Worm (Caenorhabditis elegans): ENCODE results near the gene T07E3.3.
A peak's percentile ranks its signal among the peaks of the same experiment; 100 is the strongest.

The T07E3.3 gene

DNA sequence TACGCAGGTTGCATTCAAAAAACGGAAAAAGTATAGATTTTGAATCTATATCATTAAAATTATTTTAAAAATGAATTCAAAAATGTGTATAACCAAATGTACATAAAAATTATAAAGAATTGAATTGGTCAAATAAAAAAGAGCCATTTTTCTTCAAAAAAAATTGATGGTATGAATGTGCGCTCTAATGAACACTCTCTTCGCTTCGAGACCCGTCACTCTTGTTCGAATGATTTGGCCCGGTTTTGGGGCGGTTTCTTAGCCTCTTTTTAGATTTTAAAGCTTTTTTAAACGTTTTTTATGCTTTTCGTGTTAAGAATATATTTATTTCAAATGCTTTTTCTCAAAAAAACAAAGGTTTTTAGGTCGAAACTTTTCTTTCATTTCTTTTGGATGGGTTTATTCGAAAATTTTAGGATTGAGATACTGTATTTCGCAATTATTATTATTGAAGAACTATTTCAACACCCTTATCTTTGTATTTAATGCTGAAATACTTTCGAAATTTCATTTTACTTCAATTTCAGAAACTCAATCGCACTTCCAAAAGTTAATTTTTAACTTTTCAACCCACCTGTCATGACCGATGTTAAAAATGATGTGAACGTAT is 26.0 kb downstream of the T07E3.3 start, which contains the start of gene inf-1 (continued):
- TF ChIP-seq nhr-27 (tag; optimal IDR thresholded peaks at IDR 0.05) (no peak), zfh-2 (GFP tag; conservative IDR thresholded peaks at IDR 0.05) (no peak), aptf-3 (GFP tag; IDR thresholded peaks at IDR 0.05) (no peak), F39B2.1 (GFP tag; IDR thresholded peaks at IDR 0.05) (no peak), lin-40 (tag; optimal IDR thresholded peaks at IDR 0.05) (no peak), ztf-18 (tag; optimal IDR thresholded peaks at IDR 0.05) (no peak), F33H1.4 (GFP tag; IDR thresholded peaks at IDR 0.05) (peak; percentile 74), lin-54 (GFP tag; optimal IDR thresholded peaks at IDR 0.05) (peak; percentile 18), sptf-2 (GFP tag; optimal IDR thresholded peaks at IDR 0.05) (no peak), tbp1 (GFP tag; optimal IDR thresholded peaks at IDR 0.05) (no peak), Y79H2A.3 (GFP tag; conservative IDR thresholded peaks at IDR 0.05) (no peak), tbx-9 (tag; optimal IDR thresholded peaks at IDR 0.05; ENCODE audit: borderline replicate concordance) (no peak), akir-1 (GFP tag; optimal IDR thresholded peaks at IDR 0.05) (no peak), cebp-2 (GFP tag; IDR thresholded peaks at IDR 0.05) (no peak), hlh-26 (GFP tag; conservative IDR thresholded peaks at IDR 0.05) (no peak), attf-6 (GFP tag; IDR thresholded peaks at IDR 0.05) (no peak), snpc-1.3 (tag; optimal IDR thresholded peaks at IDR 0.05; ENCODE audit: insufficient read depth) (peak; percentile 28), nhr-90 (tag; optimal IDR thresholded peaks at IDR 0.05) (no peak), aptf-2 (GFP tag; conservative IDR thresholded peaks at IDR 0.05) (no peak), bed-1 (GFP tag; IDR thresholded peaks at IDR 0.05) (no peak), F37B4.10 (GFP tag; IDR thresholded peaks at IDR 0.05) (no peak), T26A5.8 (tag; optimal IDR thresholded peaks at IDR 0.05) (no peak), madf-3 (GFP tag; IDR thresholded peaks at IDR 0.05) (no peak), pha-4 (tag; optimal IDR thresholded peaks at IDR 0.05) (no peak), ets-4 (GFP tag; optimal IDR thresholded peaks at IDR 0.05) (no peak), hmg-20 (GFP tag; IDR thresholded peaks at IDR 0.05) (no peak), mxl-1 (tag; optimal IDR thresholded peaks at IDR 0.05) (no peak), egl-18 (GFP tag; IDR thresholded peaks at IDR 0.05) (no peak), B0035.1 (tag; optimal IDR thresholded peaks at IDR 0.05) (no peak), nfya-2 (GFP tag; IDR thresholded peaks at IDR 0.05) (no peak), K11D2.4 (GFP tag; IDR thresholded peaks at IDR 0.05) (no peak), rpc-1 (optimal IDR thresholded peaks at IDR 0.05) (no peak), rpc-1 (tag; optimal IDR thresholded peaks at IDR 0.05) (no peak), nfyb-1 (GFP tag; IDR thresholded peaks at IDR 0.05) (no peak), ztf-28 (GFP tag; IDR thresholded peaks at IDR 0.05) (no peak), ceh-27 (GFP tag; optimal IDR thresholded peaks at IDR 0.05) (no peak), Y67H2A.10 (GFP tag; conservative IDR thresholded peaks at IDR 0.05) (no peak), F49E8.2 (tag; optimal IDR thresholded peaks at IDR 0.05; ENCODE audit: insufficient read depth) (no peak), F55B11.4 (tag; optimal IDR thresholded peaks at IDR 0.05; ENCODE audit: borderline replicate concordance, insufficient read depth) (no peak), xnd-1 (tag; optimal IDR thresholded peaks at IDR 0.05) (no peak), chd-7 (tag; optimal IDR thresholded peaks at IDR 0.05) (no peak), mcd-1 (GFP tag; IDR thresholded peaks at IDR 0.05) (peak; percentile 77), snpc-1.1 (tag; optimal IDR thresholded peaks at IDR 0.05; ENCODE audit: insufficient read depth) (peak; percentile 5), lin-26 (GFP tag; IDR thresholded peaks at IDR 0.05) (no peak), rcor-1 (GFP tag; IDR thresholded peaks at IDR 0.05) (no peak), dpl-1 (GFP tag; optimal IDR thresholded peaks at IDR 0.05) (peak; percentile 46), hrde-1 (tag; optimal IDR thresholded peaks at IDR 0.05; ENCODE audit: borderline replicate concordance) (no peak), ekl-4 (GFP tag; IDR thresholded peaks at IDR 0.05) (no peak), efl-1 (GFP tag; optimal IDR thresholded peaks at IDR 0.05) (peak; percentile 36)

All from whole organism, young adult.